Fruit fly (Drosophila melanogaster): Measurements from ENCODE around the gene Met75Ca.
A peak's percentile ranks its signal among the peaks of the same experiment; 100 is the strongest.

Gene Met75Ca

DNA sequence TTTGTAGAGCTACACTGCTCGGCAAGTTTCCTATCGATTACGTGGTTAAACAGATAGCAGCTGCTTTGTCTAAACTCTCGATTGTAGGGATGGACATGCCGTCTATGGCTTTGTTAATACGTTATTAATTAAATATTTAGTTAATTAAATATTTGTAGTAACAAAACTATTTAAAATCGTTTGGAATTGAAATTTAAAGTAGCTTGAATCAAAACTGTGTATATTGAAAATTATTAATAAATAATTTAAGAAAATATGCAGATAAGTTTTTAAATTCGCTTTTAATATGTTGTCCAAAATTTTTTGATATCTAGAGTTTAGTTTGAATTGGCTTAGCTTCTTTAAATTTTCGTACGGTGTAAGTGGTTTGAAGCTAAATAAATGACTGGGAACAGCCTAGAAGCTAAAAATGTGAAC lies 11.2 kb downstream of the Met75Ca start, which contains the start of gene CG32196 (continued):
- TF ChIP-seq CG17328 (GFP tag; IDR thresholded peaks at IDR 0.05) (peak; percentile 81), CG12219 (GFP tag; optimal IDR thresholded peaks at IDR 0.05) (peak; percentile 56), sob (GFP tag; IDR thresholded peaks at IDR 0.05) (peak; percentile 85), row (GFP tag; IDR thresholded peaks at IDR 0.05) (peak; percentile 84), Lhr (GFP tag; optimal IDR thresholded peaks at IDR 0.05) (peak; percentile 15), chinmo (GFP tag; IDR thresholded peaks at IDR 0.05; ENCODE audit: partially characterized antibody) (no peak), Atf3 (GFP tag; optimal IDR thresholded peaks at IDR 0.05) (no peak), pzg (GFP tag; optimal IDR thresholded peaks at IDR 0.05) (peak; percentile 9), CG7786 (GFP tag; optimal IDR thresholded peaks at IDR 0.05) (no peak), croc (GFP tag; conservative IDR thresholded peaks at IDR 0.05) (peak; percentile 77), CG7745 (tag; optimal IDR thresholded peaks at IDR 0.05) (no peak), CG17829 (tag; optimal IDR thresholded peaks at IDR 0.05) (peak; percentile 92), trem (tag; optimal IDR thresholded peaks at IDR 0.05) (peak; percentile 81), CG11504 (tag; optimal IDR thresholded peaks at IDR 0.05) (peak; percentile 92), Asciz (GFP tag; optimal IDR thresholded peaks at IDR 0.05) (peak; percentile 82), CG9797 (GFP tag; optimal IDR thresholded peaks at IDR 0.05) (no peak), CG6683 (GFP tag; optimal IDR thresholded peaks at IDR 0.05) (no peak), z (GFP tag; IDR thresholded peaks at IDR 0.05) (no peak), unc-4 (GFP tag; IDR thresholded peaks at IDR 0.05; ENCODE audit: partially characterized antibody) (no peak), CG1602 (GFP tag; optimal IDR thresholded peaks at IDR 0.05) (peak; percentile 76), tap (tag; optimal IDR thresholded peaks at IDR 0.05) (peak; percentile 81), sr (GFP tag; IDR thresholded peaks at IDR 0.05) (no peak), CG34422 (GFP tag; IDR thresholded peaks at IDR 0.05) (peak; percentile 87), hkb (optimal IDR thresholded peaks at IDR 0.05) (no peak), hkb (GFP tag; IDR thresholded peaks at IDR 0.05) (peak; percentile 78), CG2120 (GFP tag; optimal IDR thresholded peaks at IDR 0.05) (peak; percentile 74), CG15269 (tag; optimal IDR thresholded peaks at IDR 0.05) (peak; percentile 90), insv (GFP tag; optimal IDR thresholded peaks at IDR 0.05) (peak in 1 of 2 experiments; percentile 8), repo (GFP tag; optimal IDR thresholded peaks at IDR 0.05) (no peak), gcm (GFP tag; optimal IDR thresholded peaks at IDR 0.05) (peak; percentile 89), CrebB (tag; optimal IDR thresholded peaks at IDR 0.05) (peak; percentile 64), CG14050 (GFP tag; IDR thresholded peaks at IDR 0.05) (peak; percentile 63), ttk (GFP tag; IDR thresholded peaks at IDR 0.05) (peak; percentile 79), CG2116 (GFP tag; optimal IDR thresholded peaks at IDR 0.05) (peak; percentile 40), H2.0 (GFP tag; IDR thresholded peaks at IDR 0.05) (peak; percentile 69), Med (GFP tag) (no peak), unpg (GFP tag; optimal IDR thresholded peaks at IDR 0.05) (peak; percentile 95), CG10321 (GFP tag; IDR thresholded peaks at IDR 0.05) (peak; percentile 22; the same call in 1 of the 2 replicates), org-1 (GFP tag; optimal IDR thresholded peaks at IDR 0.05) (peak; percentile 68), CG11247 (GFP tag; IDR thresholded peaks at IDR 0.05) (peak; percentile 81), CG11696 (GFP tag; IDR thresholded peaks at IDR 0.05) (peak; percentile 52; the same call in 1 of the 2 replicates), tgo (GFP tag; IDR thresholded peaks at IDR 0.05) (peak; percentile 87), CG6854 (GFP tag; optimal IDR thresholded peaks at IDR 0.05) (peak; percentile 58), tin (GFP tag; optimal IDR thresholded peaks at IDR 0.05) (peak; percentile 69), Adf1 (GFP tag; IDR thresholded peaks at IDR 0.05) (no peak; the same call in 1 of the 2 replicates), CG11398 (GFP tag; optimal IDR thresholded peaks at IDR 0.05) (no peak), CG8359 (GFP tag; optimal IDR thresholded peaks at IDR 0.05; ENCODE audit: borderline replicate concordance) (peak; percentile 62), cad (GFP tag; optimal IDR thresholded peaks at IDR 0.05) (no peak), Dek (tag; optimal IDR thresholded peaks at IDR 0.05) (peak; percentile 87), ewg (GFP tag; optimal IDR thresholded peaks at IDR 0.05) (peak; percentile 72), aop (GFP tag; IDR thresholded peaks at IDR 0.05) (no peak), CG17612 (GFP tag; IDR thresholded peaks at IDR 0.05) (peak; percentile 72)
